Worm (Caenorhabditis elegans): ENCODE results near the gene F59B2.15.

Gene F59B2.15

DNA sequence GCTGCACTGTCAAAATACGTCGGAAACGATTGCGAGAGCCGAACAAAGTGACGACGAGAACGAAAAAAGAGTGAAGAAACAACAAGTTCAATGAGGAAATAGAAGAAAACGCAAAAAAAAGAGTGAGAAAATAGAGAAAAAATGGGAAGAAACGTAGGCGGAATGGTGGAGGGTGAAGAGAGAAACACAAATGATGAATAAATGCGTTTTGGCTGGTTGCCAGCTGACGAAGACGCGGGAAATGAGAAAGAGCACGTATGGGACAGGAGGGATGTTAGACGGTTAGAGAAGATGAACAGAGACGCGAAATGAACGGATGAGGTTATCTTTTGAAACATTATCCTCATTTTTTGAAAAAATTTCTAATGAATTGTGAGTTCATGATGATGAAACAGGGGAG is 17.5 kb downstream of the F59B2.15 start (continued):
- TF ChIP-seq ceh-8 (GFP tag; optimal IDR thresholded peaks at IDR 0.05) (no peak), egl-27 (tag; optimal IDR thresholded peaks at IDR 0.05) (no peak), nhr-11 (tag; optimal IDR thresholded peaks at IDR 0.05) (no peak), blmp-1 (tag; optimal IDR thresholded peaks at IDR 0.05) (peak; percentile 45), aly-2 (tag; optimal IDR thresholded peaks at IDR 0.05) (no peak), isw-1 (GFP tag; IDR thresholded peaks at IDR 0.05) (peak; percentile 9; the same call in 1 of the 2 replicates), hlh-4 (tag; optimal IDR thresholded peaks at IDR 0.05) (no peak), sup-37 (GFP tag; optimal IDR thresholded peaks at IDR 0.05) (no peak), nhr-85 (tag) (peak; percentile 80), nhr-237 (tag; optimal IDR thresholded peaks at IDR 0.05) (no peak), unc-98 (GFP tag; IDR thresholded peaks at IDR 0.05) (no peak), snu-23 (GFP tag; optimal IDR thresholded peaks at IDR 0.05) (peak; percentile 67)

DNA sequence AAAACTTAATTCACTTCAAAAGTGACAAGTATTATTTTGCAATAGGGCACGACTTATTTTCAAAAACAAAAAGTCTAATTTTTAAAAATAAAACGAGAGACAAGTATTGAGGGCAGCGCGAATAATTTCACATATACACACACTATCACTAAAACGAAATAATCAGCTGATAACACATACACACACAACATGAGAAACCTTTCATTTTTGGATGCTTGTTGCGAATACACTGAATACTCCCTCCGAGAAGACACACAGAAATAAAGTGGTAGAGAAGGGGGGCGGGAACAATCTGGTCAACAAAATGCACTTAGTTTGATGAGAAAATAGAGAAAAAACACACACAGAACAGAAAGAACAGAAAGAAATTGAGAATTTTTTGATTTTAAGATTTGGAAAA is 18.0 kb downstream of the F59B2.15 start:
- TF ChIP-seq blmp-1 (tag; optimal IDR thresholded peaks at IDR 0.05) (peak; percentile 51), elt-2 (tag; optimal IDR thresholded peaks at IDR 0.05) (peak; percentile 7), nhr-28 (tag; optimal IDR thresholded peaks at IDR 0.05) (no peak), nhr-47 (tag; optimal IDR thresholded peaks at IDR 0.05) (no peak), C16A3.4 (tag; optimal IDR thresholded peaks at IDR 0.05) (no peak), nhr-20 (tag; optimal IDR thresholded peaks at IDR 0.05) (no peak), nhr-237 (tag; optimal IDR thresholded peaks at IDR 0.05) (no peak), efl-3 (GFP tag; optimal IDR thresholded peaks at IDR 0.05) (no peak)

DNA sequence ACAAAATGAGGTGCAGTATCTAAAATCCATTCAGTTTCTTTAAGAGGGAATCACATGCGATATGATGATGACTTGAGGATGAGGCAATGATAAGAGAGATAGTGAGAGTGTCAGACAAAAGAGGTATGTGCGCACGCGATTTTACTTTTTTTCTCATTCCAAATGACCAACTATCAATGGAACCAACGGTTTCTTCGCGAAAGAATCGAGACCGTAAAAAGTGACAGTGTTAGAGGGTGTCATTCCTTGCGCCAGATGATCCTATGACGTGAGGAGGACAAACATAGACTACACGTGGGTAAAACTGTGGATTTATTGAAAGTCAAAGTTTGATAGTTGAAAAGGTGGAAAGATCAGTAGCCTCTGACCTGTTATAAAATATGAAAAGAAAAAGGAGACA is 18.6 kb downstream of the F59B2.15 start:
- TF ChIP-seq unc-130 (tag; optimal IDR thresholded peaks at IDR 0.05) (no peak), hpl-2 (GFP tag; optimal IDR thresholded peaks at IDR 0.05) (no peak), lin-15B (tag; optimal IDR thresholded peaks at IDR 0.05) (no peak), pag-3 (tag; optimal IDR thresholded peaks at IDR 0.05; ENCODE audit: borderline replicate concordance, insufficient read depth) (no peak), ceh-63 (GFP tag; optimal IDR thresholded peaks at IDR 0.05) (no peak), egl-13 (tag; optimal IDR thresholded peaks at IDR 0.05) (no peak), lsy-2 (tag; optimal IDR thresholded peaks at IDR 0.05) (peak in 1 of 2 experiments; percentile 46), lir-3 (tag; optimal IDR thresholded peaks at IDR 0.05; ENCODE audit: poor library complexity) (peak; percentile 40), elt-2 (tag; optimal IDR thresholded peaks at IDR 0.05) (no peak), alr-1 (tag; optimal IDR thresholded peaks at IDR 0.05; ENCODE audit: borderline replicate concordance) (no peak), lin-13 (GFP tag; optimal IDR thresholded peaks at IDR 0.05) (no peak), unc-86 (tag; optimal IDR thresholded peaks at IDR 0.05) (no peak), vab-15 (tag; optimal IDR thresholded peaks at IDR 0.05) (no peak), ztf-11 (tag; optimal IDR thresholded peaks at IDR 0.05) (no peak), pqm-1 (tag; optimal IDR thresholded peaks at IDR 0.05) (no peak), efl-1 (optimal IDR thresholded peaks at IDR 0.05) (no peak), efl-1 (GFP tag; optimal IDR thresholded peaks at IDR 0.05 in 1 of 2) (peak in 1 of 2 experiments; percentile 91), nhr-11 (tag; optimal IDR thresholded peaks at IDR 0.05) (no peak), egl-27 (tag; optimal IDR thresholded peaks at IDR 0.05) (no peak), nhr-76 (tag; optimal IDR thresholded peaks at IDR 0.05) (no peak), ceh-88 (GFP tag; IDR thresholded peaks at IDR 0.05) (no peak), blmp-1 (tag; optimal IDR thresholded peaks at IDR 0.05) (peak; percentile 97), fos-1 (tag; optimal IDR thresholded peaks at IDR 0.05) (no peak), unc-98 (GFP tag; IDR thresholded peaks at IDR 0.05) (no peak), hlh-4 (tag; optimal IDR thresholded peaks at IDR 0.05) (no peak), fkh-10 (GFP tag; optimal IDR thresholded peaks at IDR 0.05) (no peak), F16B12.6 (tag; optimal IDR thresholded peaks at IDR 0.05) (no peak), unc-30 (tag; optimal IDR thresholded peaks at IDR 0.05) (no peak), aly-2 (tag; optimal IDR thresholded peaks at IDR 0.05) (no peak), sup-37 (GFP tag; optimal IDR thresholded peaks at IDR 0.05) (no peak), nhr-28 (tag; optimal IDR thresholded peaks at IDR 0.05) (no peak), efl-3 (GFP tag; optimal IDR thresholded peaks at IDR 0.05) (no peak), irx-1 (tag; optimal IDR thresholded peaks at IDR 0.05) (no peak), elt-3 (tag; optimal IDR thresholded peaks at IDR 0.05) (peak; percentile 16 to 87 (median 75)), isw-1 (GFP tag; IDR thresholded peaks at IDR 0.05) (no peak), mep-1 (tag; optimal IDR thresholded peaks at IDR 0.05) (peak; percentile 25), mdl-1 (tag; optimal IDR thresholded peaks at IDR 0.05) (peak in 1 of 2 experiments; percentile 87), ama-1 (optimal IDR thresholded peaks at IDR 0.05) (no peak), grh-1 (GFP tag; IDR thresholded peaks at IDR 0.05) (no peak), fkh-8 (tag; optimal IDR thresholded peaks at IDR 0.05) (no peak), swsn-7 (tag; optimal IDR thresholded peaks at IDR 0.05) (no peak), nhr-12 (tag; optimal IDR thresholded peaks at IDR 0.05) (no peak)
